Fruit fly (Drosophila melanogaster): ENCODE measurements around the gene Polr2A.
A peak's percentile ranks its signal among the peaks of the same experiment; 100 is the strongest.

Polr2A gene

DNA sequence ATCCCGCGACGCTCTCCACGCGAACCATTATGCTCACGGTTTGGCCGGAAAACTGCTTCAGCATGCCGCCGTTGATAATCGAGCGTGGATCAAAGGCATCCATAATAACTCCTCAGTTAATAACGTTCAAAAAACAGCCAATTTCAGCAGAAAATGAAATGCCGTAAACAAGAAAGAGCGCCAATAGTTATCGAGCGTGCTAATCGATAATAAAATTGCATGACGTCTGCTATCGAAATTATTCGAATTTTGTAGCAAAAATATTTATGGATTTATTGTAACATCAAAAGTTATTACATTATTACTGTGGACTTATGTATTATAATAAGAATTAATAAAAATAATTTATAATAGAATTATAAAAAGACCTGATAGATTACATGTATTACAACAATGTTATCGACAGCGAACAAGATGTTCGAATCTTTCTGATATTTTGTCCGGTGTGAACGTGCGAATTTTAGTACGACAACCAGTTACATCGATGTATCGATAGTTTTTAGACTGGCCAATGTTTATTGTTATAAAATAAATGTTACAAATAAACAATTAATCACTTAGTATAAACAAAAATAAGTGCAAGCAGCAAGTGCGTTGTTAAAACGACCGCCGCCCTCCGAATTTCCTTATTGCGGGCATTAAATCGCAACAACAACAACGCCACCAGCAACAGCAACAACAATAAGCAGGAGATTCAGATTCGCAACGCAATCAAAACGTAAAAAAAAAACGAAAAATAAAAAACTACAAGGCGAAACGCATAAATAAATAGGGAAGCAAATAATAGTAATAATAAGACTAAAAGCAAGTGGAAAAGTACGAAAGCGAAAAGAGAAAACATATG, 45.7 kb upstream of the Polr2A start, which contains the start of the genes RPA3 and Met (continued):
- TF ChIP-seq CG9817 (tag; optimal IDR thresholded peaks at IDR 0.05) (no peak), CG10565 (GFP tag; optimal IDR thresholded peaks at IDR 0.05) (no peak), fd3F (GFP tag; optimal IDR thresholded peaks at IDR 0.05) (no peak), Abd-B (GFP tag; optimal IDR thresholded peaks at IDR 0.05) (no peak), Atf3 (GFP tag; optimal IDR thresholded peaks at IDR 0.05) (no peak), run (tag; optimal IDR thresholded peaks at IDR 0.05) (no peak), mirr (GFP tag; optimal IDR thresholded peaks at IDR 0.05) (no peak), jigr1 (GFP tag; IDR thresholded peaks at IDR 0.05) (no peak), CG6813 (GFP tag; optimal IDR thresholded peaks at IDR 0.05) (no peak), sim (GFP tag; IDR thresholded peaks at IDR 0.05) (no peak), ranshi (GFP tag; IDR thresholded peaks at IDR 0.05) (no peak), CG6854 (GFP tag; optimal IDR thresholded peaks at IDR 0.05) (no peak), Sox102F (GFP tag; optimal IDR thresholded peaks at IDR 0.05) (no peak), gcm (GFP tag; optimal IDR thresholded peaks at IDR 0.05) (no peak), toy (GFP tag; IDR thresholded peaks at IDR 0.05) (no peak), sna (GFP tag; IDR thresholded peaks at IDR 0.05; ENCODE audit: partially characterized antibody) (peak; percentile 77), CG7357 (GFP tag; IDR thresholded peaks at IDR 0.05) (peak; percentile 87), hbn (GFP tag; IDR thresholded peaks at IDR 0.05; ENCODE audit: partially characterized antibody) (peak; percentile 42; the same call in 1 of the 2 replicates), CG11723 (GFP tag; optimal IDR thresholded peaks at IDR 0.05) (no peak), ham (GFP tag; IDR thresholded peaks at IDR 0.05) (no peak), H2.0 (GFP tag; IDR thresholded peaks at IDR 0.05) (no peak), CG12744 (GFP tag; optimal IDR thresholded peaks at IDR 0.05) (no peak), schlank (tag; optimal IDR thresholded peaks at IDR 0.05) (no peak), Drgx (GFP tag; IDR thresholded peaks at IDR 0.05) (no peak), CG1647 (GFP tag; optimal IDR thresholded peaks at IDR 0.05) (no peak), CG8924 (tag; optimal IDR thresholded peaks at IDR 0.05) (peak; percentile 47), fd64A (GFP tag; optimal IDR thresholded peaks at IDR 0.05) (no peak), D19A (tag; optimal IDR thresholded peaks at IDR 0.05) (no peak), Mad (GFP tag; optimal IDR thresholded peaks at IDR 0.05) (no peak), sob (GFP tag; IDR thresholded peaks at IDR 0.05) (no peak), maf-S (GFP tag; optimal IDR thresholded peaks at IDR 0.05) (no peak), CG10209 (GFP tag; optimal IDR thresholded peaks at IDR 0.05) (no peak), Atf-2 (GFP tag; optimal IDR thresholded peaks at IDR 0.05) (no peak), prd (optimal IDR thresholded peaks at IDR 0.05) (no peak), prd (GFP tag; IDR thresholded peaks at IDR 0.05) (no peak), fd96Cb (tag; optimal IDR thresholded peaks at IDR 0.05) (no peak), Lpt (GFP tag; optimal IDR thresholded peaks at IDR 0.05) (no peak), unc-4 (GFP tag; IDR thresholded peaks at IDR 0.05; ENCODE audit: partially characterized antibody) (peak; percentile 74), CG2120 (GFP tag; optimal IDR thresholded peaks at IDR 0.05) (no peak), Neu2 (GFP tag; optimal IDR thresholded peaks at IDR 0.05; ENCODE audit: borderline replicate concordance) (no peak), HLHmδ (GFP tag; optimal IDR thresholded peaks at IDR 0.05) (no peak), Sry-β (GFP tag; optimal IDR thresholded peaks at IDR 0.05) (no peak), CG4282 (GFP tag; optimal IDR thresholded peaks at IDR 0.05) (no peak), Usf (GFP tag; optimal IDR thresholded peaks at IDR 0.05) (no peak), tio (GFP tag; optimal IDR thresholded peaks at IDR 0.05) (no peak), B-H2 (GFP tag; optimal IDR thresholded peaks at IDR 0.05) (no peak), CG13287 (GFP tag; IDR thresholded peaks at IDR 0.05; ENCODE audit: partially characterized antibody) (peak; percentile 74), hkb (optimal IDR thresholded peaks at IDR 0.05) (no peak), hkb (GFP tag; IDR thresholded peaks at IDR 0.05) (no peak), Ada2b (GFP tag; IDR thresholded peaks at IDR 0.05) (no peak)

Data from whole organism, embryonic.